Worm (Caenorhabditis elegans) whole organism, L4/young adult: ENCODE results near the gene F54H12.7.

Experiments used
- W03F9.2 ChIP-seq: fragments of 150-350 bp; optimal IDR thresholded peaks from 2 replicates; lab custom pipeline; 2014; ENCODE audit warnings: missing biosample characterization, missing genetic modification characterization
- dao-5 ChIP-seq: sonication (generic microtip); optimal IDR thresholded peaks from 2 replicates; lab custom pipeline; 2016; ENCODE audit warnings: missing genotype, missing genetic modification characterization, moderate library complexity, missing compliant biosample characterization
- him-1 ChIP-seq: sonication (generic microtip); optimal IDR thresholded peaks from 2 replicates; lab custom pipeline; 2016; ENCODE audit warnings: missing genotype, missing genetic modification reagents, missing genetic modification characterization, missing compliant biosample characterization

DNA sequence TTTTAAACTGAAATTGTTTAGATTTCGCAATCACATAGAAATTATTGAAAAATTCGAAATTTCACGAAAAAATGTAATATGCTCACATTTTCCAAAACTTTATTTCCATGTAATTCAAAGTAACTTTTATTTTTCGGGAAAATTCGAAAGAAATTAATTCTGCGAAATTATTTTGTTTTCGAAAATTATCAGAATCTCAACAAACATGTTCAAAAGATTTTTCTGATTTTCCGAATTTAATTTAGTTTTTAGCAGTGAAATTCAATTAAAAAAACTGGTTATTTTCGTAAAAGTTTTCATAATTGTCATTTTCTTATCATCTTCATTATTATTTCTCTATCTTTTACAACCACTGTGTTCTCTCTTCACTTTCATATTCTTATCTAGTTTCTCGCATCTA is 35.9 kb upstream of the F54H12.7 start, which contains the start of gene ran-2:
- no peak for TF ChIP-seq W03F9.2
- no peak for TF ChIP-seq him-1 (tag; lab: Kevin White, UChicago)
- no peak for TF ChIP-seq dao-5
